Worm (Caenorhabditis elegans): Measurements from ENCODE around the gene ZK856.5.
A peak's percentile ranks its signal among the peaks of the same experiment; 100 is the strongest.

The ZK856.5 gene

ce11 chrV:10204863-10205338, 15.0 kb upstream of the ZK856.5 start, which contains the start of the genes ZK856.19 and ZK856.11 (continued):
- TF ChIP-seq unc-62 (GFP tag; optimal IDR thresholded peaks at IDR 0.05 in 1 of 2) = no peak
- no peak for TF ChIP-seq unc-62 (tag; optimal IDR thresholded peaks at IDR 0.05)
- TF ChIP-seq daf-19 (GFP tag; conservative IDR thresholded peaks at IDR 0.05) = no peak
- no peak for TF ChIP-seq saeg-2 (GFP tag; IDR thresholded peaks at IDR 0.05)
- peak in 1 of 2 experiments; percentile 85 for TF ChIP-seq lsy-2 (tag; optimal IDR thresholded peaks at IDR 0.05)
- TF ChIP-seq ces-1 (GFP tag; optimal IDR thresholded peaks at IDR 0.05) = no peak
- no peak for TF ChIP-seq Y75B8A.6 (GFP tag; IDR thresholded peaks at IDR 0.05)
- TF ChIP-seq ceh-20 (GFP tag; IDR thresholded peaks at IDR 0.05) = no peak
- TF ChIP-seq mdl-1 (tag; optimal IDR thresholded peaks at IDR 0.05) = no peak
- TF ChIP-seq dmd-8 (GFP tag; IDR thresholded peaks at IDR 0.05) = no peak
- peak; percentile 37 for TF ChIP-seq ama-1 (optimal IDR thresholded peaks at IDR 0.05)
- peak; percentile 57 for TF ChIP-seq dpl-1 (GFP tag; optimal IDR thresholded peaks at IDR 0.05)
- no peak for TF ChIP-seq ceh-28 (tag; optimal IDR thresholded peaks at IDR 0.05)

ce11 chrV:10203435-10204009, 13.6 kb upstream of the ZK856.5 start, which contains the start of gene chpf-1:
Gene chpf-1, minus strand, starts transcription at chrV:10203485.
- TF ChIP-seq T26A8.4 (GFP tag; IDR thresholded peaks at IDR 0.05) = no peak
- TF ChIP-seq aha-1 (tag) = no peak
- no peak for TF ChIP-seq lir-3 (tag; optimal IDR thresholded peaks at IDR 0.05)
- no peak for TF ChIP-seq nhr-42 (GFP tag; IDR thresholded peaks at IDR 0.05)
- peak; percentile 69 for TF ChIP-seq hlh-11 (tag; optimal IDR thresholded peaks at IDR 0.05)
- no peak for TF ChIP-seq Y5F2A.4 (GFP tag; optimal IDR thresholded peaks at IDR 0.05)
- 0 out of 2 replicates have a peak, but pooled peaks have one; percentile 42 for TF ChIP-seq lin-1 (GFP tag; IDR thresholded peaks at IDR 0.05)
- peak; percentile 39 for TF ChIP-seq hlh-30 (tag; optimal IDR thresholded peaks at IDR 0.05; ENCODE audit: insufficient read depth)
- TF ChIP-seq ztf-11 (tag; optimal IDR thresholded peaks at IDR 0.05) = no peak
- peak; percentile 33; the same call in 1 of the 2 replicates for TF ChIP-seq dmd-6 (GFP tag; IDR thresholded peaks at IDR 0.05)
- no peak for TF ChIP-seq daf-12 (tag; optimal IDR thresholded peaks at IDR 0.05)
- peak; percentile 60 for TF ChIP-seq dve-1 (tag; optimal IDR thresholded peaks at IDR 0.05; ENCODE audit: insufficient read depth)
- peak; percentile 14 for TF ChIP-seq mep-1 (tag; optimal IDR thresholded peaks at IDR 0.05)
- peak in 1 of 2 experiments; percentile 23 for TF ChIP-seq lsy-2 (tag; optimal IDR thresholded peaks at IDR 0.05)
- peak; percentile 23 for TF ChIP-seq T20F7.1 (GFP tag; optimal IDR thresholded peaks at IDR 0.05)
- TF ChIP-seq F49E8.2 (tag; optimal IDR thresholded peaks at IDR 0.05; ENCODE audit: borderline replicate concordance) = no peak
- no peak for TF ChIP-seq F37D6.2 (tag; optimal IDR thresholded peaks at IDR 0.05)
- no peak for TF ChIP-seq php-3 (GFP tag; IDR thresholded peaks at IDR 0.05)
- no peak for TF ChIP-seq daf-16 (GFP tag; optimal IDR thresholded peaks at IDR 0.05)
- peak; percentile 92 for TF ChIP-seq daf-16 (tag; optimal IDR thresholded peaks at IDR 0.05)
- TF ChIP-seq fos-1 (tag; optimal IDR thresholded peaks at IDR 0.05) = no peak
- TF ChIP-seq mes-2 (tag; optimal IDR thresholded peaks at IDR 0.05; ENCODE audit: poor library complexity, severe bottlenecking) = peak; percentile 29
- no peak for TF ChIP-seq lin-29 (GFP tag; IDR thresholded peaks at IDR 0.05)
- no peak for TF ChIP-seq ZK337.2 (GFP tag; IDR thresholded peaks at IDR 0.05)
- TF ChIP-seq pqm-1 (tag; optimal IDR thresholded peaks at IDR 0.05) = peak; percentile 84
- TF ChIP-seq ceh-28 (tag; optimal IDR thresholded peaks at IDR 0.05) = peak; percentile 64
- peak; percentile 26 for TF ChIP-seq duxl-1 (tag; optimal IDR thresholded peaks at IDR 0.05; ENCODE audit: poor library complexity)
- TF ChIP-seq jun-1 (tag; optimal IDR thresholded peaks at IDR 0.05) = no peak
- peak; percentile 23 for TF ChIP-seq nhr-25 (tag; optimal IDR thresholded peaks at IDR 0.05; ENCODE audit: borderline replicate concordance, insufficient read depth)
- TF ChIP-seq rbr-2 (tag; optimal IDR thresholded peaks at IDR 0.05) = no peak
- TF ChIP-seq nhr-28 (tag; optimal IDR thresholded peaks at IDR 0.05) = peak; percentile 81
- peak in 1 of 2 experiments; percentile 46 for TF ChIP-seq mdl-1 (tag; optimal IDR thresholded peaks at IDR 0.05)
- TF ChIP-seq madf-9 (GFP tag; conservative IDR thresholded peaks at IDR 0.05) = no peak

Data from whole organism, L4 larva.